Fruit fly (Drosophila melanogaster) whole organism, embryonic: Measurements from ENCODE around the gene Sap30.

Experiments
- Atf6 ChIP-seq: fragments of 200-800 bp; sonication (Bioruptor generic); IDR thresholded peaks from 2 replicates; pipeline ENCODE4 v1.3.6; 2022; ENCODE audit warnings: missing biosample characterization, missing genetic modification characterization
- Blimp-1 ChIP-seq: fragments of 200-800 bp; sonication (Bioruptor generic); optimal IDR thresholded peaks from 3 replicates; lab custom pipeline; 2018; ENCODE audit warnings: missing biosample characterization, missing genetic modification characterization, mild to moderate bottlenecking, moderate library complexity, missing genetic modification reagents
- CG11504 ChIP-seq: fragments of 200-800 bp; sonication (Bioruptor generic); optimal IDR thresholded peaks from 3 replicates; lab custom pipeline; 2019; ENCODE audit warnings: missing biosample characterization, mild to moderate bottlenecking, missing genetic modification characterization, moderate library complexity
- CG12155 ChIP-seq: fragments of 200-800 bp; sonication (Bioruptor generic); optimal IDR thresholded peaks from 3 replicates; lab custom pipeline; 2016; ENCODE audit warnings: missing biosample characterization, missing genetic modification characterization
- CG12391 ChIP-seq: fragments of 200-800 bp; sonication (Bioruptor generic); optimal IDR thresholded peaks from 3 replicates; lab custom pipeline; 2018; ENCODE audit warnings: missing biosample characterization, mild to moderate bottlenecking, missing genetic modification characterization, moderate library complexity
- CG15269 ChIP-seq: fragments of 200-800 bp; sonication (Bioruptor generic); optimal IDR thresholded peaks from 2 replicates; lab custom pipeline; 2018; ENCODE audit warnings: missing biosample characterization, mild to moderate bottlenecking, missing genetic modification characterization, moderate library complexity
- CG15514 ChIP-seq: fragments of 200-800 bp; sonication (Bioruptor generic); optimal IDR thresholded peaks from 3 replicates; lab custom pipeline; 2017; ENCODE audit warnings: missing biosample characterization, missing genetic modification characterization, mild to moderate bottlenecking, moderate library complexity, missing genetic modification reagents
- CG2875 ChIP-seq: fragments of 200-800 bp; sonication (Bioruptor generic); optimal IDR thresholded peaks from 2 replicates; lab custom pipeline; 2017; ENCODE audit warnings: missing biosample characterization, mild to moderate bottlenecking, missing genetic modification characterization, missing genetic modification reagents
- CG2889 ChIP-seq: fragments of 200-800 bp; sonication (Bioruptor generic); IDR thresholded peaks from 3 replicates; pipeline ENCODE4 v1.3.6; 2022; ENCODE audit warnings: missing biosample characterization, missing genetic modification characterization
- CG30403 ChIP-seq: fragments of 200-800 bp; sonication (Bioruptor generic); optimal IDR thresholded peaks from 3 replicates; lab custom pipeline; 2016; ENCODE audit warnings: missing biosample characterization, missing genetic modification characterization
- CG4730 ChIP-seq: fragments of 200-800 bp; sonication (Bioruptor generic); IDR thresholded peaks from 2 replicates; pipeline ENCODE4 v1.3.6; 2022; ENCODE audit warnings: missing biosample characterization, missing genetic modification characterization
- CG6689 ChIP-seq: fragments of 200-800 bp; sonication (Bioruptor generic); IDR thresholded peaks from 2 replicates; pipeline ENCODE4 v1.3.6; 2022; ENCODE audit warnings: missing biosample characterization, missing genetic modification characterization
- CG8359 ChIP-seq: fragments of 200-800 bp; sonication (Bioruptor generic); optimal IDR thresholded peaks from 2 replicates; lab custom pipeline; 2017; ENCODE audit warnings: missing biosample characterization, mild to moderate bottlenecking, missing genetic modification characterization, borderline replicate concordance
- CG9797 ChIP-seq: fragments of 200-800 bp; sonication (Bioruptor generic); optimal IDR thresholded peaks from 3 replicates; lab custom pipeline; 2018; ENCODE audit warnings: missing biosample characterization, mild to moderate bottlenecking, missing genetic modification characterization
- CoRest ChIP-seq: fragments of 200-800 bp; sonication (Bioruptor generic); optimal IDR thresholded peaks from 3 replicates; lab custom pipeline; 2018; ENCODE audit warnings: missing biosample characterization, mild to moderate bottlenecking, missing genetic modification characterization, moderate library complexity
- D19B ChIP-seq: fragments of 200-800 bp; sonication (Bioruptor generic); optimal IDR thresholded peaks from 2 replicates; lab custom pipeline; 2017; ENCODE audit warnings: missing biosample characterization, mild to moderate bottlenecking, missing genetic modification characterization
- Gug ChIP-seq: fragments of 200-800 bp; sonication (Bioruptor generic); IDR thresholded peaks from 4 replicates; pipeline ENCODE4 v1.3.6; 2022; ENCODE audit warnings: missing biosample characterization, missing genetic modification characterization
- HHEX ChIP-seq: fragments of 200-800 bp; sonication (Bioruptor generic); optimal IDR thresholded peaks from 3 replicates; lab custom pipeline; 2017; ENCODE audit warnings: missing biosample characterization, mild to moderate bottlenecking, missing genetic modification characterization, missing genetic modification reagents
- Hey ChIP-seq: fragments of 200-800 bp; sonication (Bioruptor generic); optimal IDR thresholded peaks from 3 replicates; lab custom pipeline; 2018; ENCODE audit warnings: missing biosample characterization, mild to moderate bottlenecking, missing genetic modification characterization
- Hr51 ChIP-seq, 2 experiments: fragments of 200-800 bp; sonication (Bioruptor generic); optimal IDR thresholded peaks; 2 replicates in 1 of 2; 3 replicates in 1 of 2; lab custom pipeline; 2016 to 2018; ENCODE audit warnings: missing biosample characterization in 2 of 2, missing genetic modification characterization in 2 of 2, mild to moderate bottlenecking in 1 of 2, moderate library complexity in 1 of 2
- NC2β ChIP-seq: fragments of 200-800 bp; sonication (Bioruptor generic); optimal IDR thresholded peaks from 2 replicates; lab custom pipeline; 2016; ENCODE audit warnings: missing biosample characterization, missing genetic modification characterization
- NfI ChIP-seq: fragments of 200-800 bp; sonication (Bioruptor generic); optimal IDR thresholded peaks from 3 replicates; lab custom pipeline; 2018; ENCODE audit warnings: missing biosample characterization, mild to moderate bottlenecking, missing genetic modification characterization, moderate library complexity
- Optix ChIP-seq: fragments of 200-800 bp; sonication (Bioruptor generic); IDR thresholded peaks from 3 replicates; pipeline ENCODE4 v1.3.6; 2022; ENCODE audit warnings: missing biosample characterization, missing genetic modification characterization
- Xrp1 ChIP-seq: fragments of 200-800 bp; sonication (Bioruptor generic); IDR thresholded peaks from 2 replicates; pipeline ENCODE4 v1.3.6; 2022; ENCODE audit warnings: missing biosample characterization, missing genetic modification characterization
- YL-1 ChIP-seq: fragments of 200-800 bp; sonication (Bioruptor generic); optimal IDR thresholded peaks from 3 replicates; lab custom pipeline; 2017; ENCODE audit warnings: missing biosample characterization, mild to moderate bottlenecking, missing genetic modification characterization
- al ChIP-seq: fragments of 200-800 bp; sonication (Bioruptor generic); IDR thresholded peaks from 2 replicates; pipeline ENCODE4 v1.3.6; 2022; ENCODE audit warnings: missing biosample characterization, missing genetic modification characterization
- amos ChIP-seq: fragments of 200-800 bp; sonication (Bioruptor generic); IDR thresholded peaks from 2 replicates; pipeline ENCODE4 v1.3.6; 2022; ENCODE audit warnings: missing biosample characterization, missing genetic modification characterization; ENCODE audit not compliant: partially characterized antibody
- crp ChIP-seq, 2 experiments: fragments of 200-800 bp; sonication (Bioruptor generic); optimal IDR thresholded peaks; 2 replicates in 1 of 2; 3 replicates in 1 of 2; lab custom pipeline; 2017; ENCODE audit warnings: missing biosample characterization in 2 of 2, missing genetic modification characterization in 2 of 2, mild to moderate bottlenecking in 1 of 2, moderate library complexity in 1 of 2
- cwo ChIP-seq: fragments of 200-800 bp; sonication (Bioruptor generic); optimal IDR thresholded peaks from 3 replicates; lab custom pipeline; 2017; ENCODE audit warnings: missing biosample characterization, missing genetic modification characterization, mild to moderate bottlenecking, moderate library complexity, missing genetic modification reagents
- dpn ChIP-seq, 2 experiments: fragments of 200-800 bp; sonication (Bioruptor generic); optimal IDR thresholded peaks; 3 replicates each; lab custom pipeline; 2016; ENCODE audit warnings: missing biosample characterization in 2 of 2, missing genetic modification characterization in 2 of 2
- gem ChIP-seq: fragments of 200-800 bp; sonication (Bioruptor generic); optimal IDR thresholded peaks from 2 replicates; lab custom pipeline; 2019; ENCODE audit warnings: missing biosample characterization, mild to moderate bottlenecking, missing genetic modification characterization, moderate library complexity
- grau ChIP-seq: fragments of 200-800 bp; optimal IDR thresholded peaks from 3 replicates; lab custom pipeline; 2019; ENCODE audit warnings: missing biosample characterization, mild to moderate bottlenecking, missing genetic modification characterization, moderate library complexity
- gt ChIP-seq: fragments of 200-800 bp; sonication (Bioruptor generic); IDR thresholded peaks from 2 replicates; pipeline ENCODE4 v1.3.6; 2022; ENCODE audit warnings: missing biosample characterization, missing genetic modification characterization
- hbn ChIP-seq: fragments of 200-800 bp; sonication (Bioruptor generic); IDR thresholded peaks from 2 replicates; pipeline ENCODE4 v1.3.6; 2022; ENCODE audit warnings: missing biosample characterization, missing genetic modification characterization; ENCODE audit not compliant: partially characterized antibody
- klu ChIP-seq: fragments of 200-800 bp; sonication (Bioruptor generic); IDR thresholded peaks from 2 replicates; pipeline ENCODE4 v1.3.6; 2022; ENCODE audit warnings: missing biosample characterization, missing genetic modification characterization
- lab ChIP-seq: fragments of 200-800 bp; sonication (Bioruptor generic); optimal IDR thresholded peaks from 3 replicates; lab custom pipeline; 2017; ENCODE audit warnings: missing biosample characterization, missing genetic modification characterization, mild to moderate bottlenecking, moderate library complexity, missing genetic modification reagents
- nom ChIP-seq: fragments of 200-800 bp; sonication (Bioruptor generic); optimal IDR thresholded peaks from 2 replicates; lab custom pipeline; 2017; ENCODE audit warnings: missing biosample characterization, missing genetic modification characterization, mild to moderate bottlenecking, moderate library complexity, missing genetic modification reagents
- onecut ChIP-seq: fragments of 200-800 bp; sonication (Bioruptor generic); IDR thresholded peaks from 2 replicates; pipeline ENCODE4 v1.3.6; 2022; ENCODE audit warnings: missing biosample characterization, missing genetic modification characterization
- rib ChIP-seq: fragments of 200-800 bp; sonication (Bioruptor generic); IDR thresholded peaks from 2 replicates; pipeline ENCODE4 v1.3.6; 2022; ENCODE audit warnings: missing biosample characterization, missing genetic modification characterization
- sens ChIP-seq: fragments of 200-800 bp; sonication (Bioruptor generic); peaks from one replicate; lab custom pipeline; 2016; ENCODE audit warnings: missing biosample characterization, missing genetic modification characterization
- so ChIP-seq: fragments of 200-800 bp; sonication (Bioruptor generic); IDR thresholded peaks from 3 replicates; pipeline ENCODE4 v1.3.6; 2022; ENCODE audit warnings: missing biosample characterization, missing genetic modification characterization
- sqz ChIP-seq: fragments of 200-800 bp; sonication (Bioruptor generic); optimal IDR thresholded peaks from 3 replicates; lab custom pipeline; 2018; ENCODE audit warnings: missing biosample characterization, mild to moderate bottlenecking, missing genetic modification characterization
- twi ChIP-seq: fragments of 200-800 bp; optimal IDR thresholded peaks from 2 replicates; lab custom pipeline; 2019; ENCODE audit warnings: missing biosample characterization, mild to moderate bottlenecking, missing genetic modification characterization, moderate library complexity
- unpg ChIP-seq: fragments of 200-800 bp; sonication (Bioruptor generic); optimal IDR thresholded peaks from 3 replicates; lab custom pipeline; 2018; ENCODE audit warnings: missing biosample characterization, mild to moderate bottlenecking, missing genetic modification characterization, moderate library complexity
- wor ChIP-seq: fragments of 200-800 bp; sonication (Bioruptor generic); IDR thresholded peaks from 2 replicates; pipeline ENCODE4 v1.3.6; 2022; ENCODE audit warnings: missing biosample characterization, missing genetic modification characterization
- z ChIP-seq: fragments of 200-800 bp; sonication (Bioruptor generic); IDR thresholded peaks from 3 replicates; pipeline ENCODE4 v1.3.6; 2022; ENCODE audit warnings: missing biosample characterization, missing genetic modification characterization

Gene Sap30

DNA sequence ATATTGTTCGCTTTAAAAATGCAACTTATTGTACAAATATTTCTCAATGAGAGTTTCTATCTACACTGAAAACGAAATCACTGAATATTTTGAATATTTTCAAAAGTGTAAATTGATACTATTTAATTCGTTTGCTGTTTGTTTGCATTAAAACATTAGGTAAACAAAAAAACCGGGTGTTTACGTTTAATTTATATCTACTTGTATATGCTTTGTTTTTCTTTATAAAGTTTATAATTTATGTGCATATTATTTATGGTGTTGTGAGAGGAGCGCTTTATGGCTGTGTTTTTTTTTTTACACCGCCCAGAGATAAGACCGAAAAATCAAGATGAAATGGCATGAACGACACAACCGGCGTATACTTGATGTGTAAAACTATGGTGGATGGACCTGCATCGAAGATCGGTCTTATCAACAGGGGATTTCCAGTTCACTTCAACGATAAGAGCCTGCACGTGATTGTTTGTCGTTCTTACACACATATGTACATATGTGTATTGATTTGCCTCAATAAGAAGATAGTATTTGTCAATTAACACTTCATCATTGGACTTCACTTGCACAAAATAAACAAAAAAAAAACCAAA lies 42.5 kb downstream of the Sap30 start (continued):
- peak; percentile 35 for TF ChIP-seq CG11504 (tag; lab: Kevin White, UChicago)
- 0 out of 2 replicates have a peak, but pooled peaks have one; percentile 13 for TF ChIP-seq CG4730
- TF ChIP-seq onecut (GFP tag; lab: Robert Waterston, UW): no peak
- no peak for TF ChIP-seq Gug
- TF ChIP-seq Hr51 (GFP tag; optimal IDR thresholded peaks at IDR 0.05; lab: Kevin White, UChicago): peak in 1 of 2 experiments; percentile 46
- no peak for TF ChIP-seq dpn (GFP tag; optimal IDR thresholded peaks at IDR 0.05; lab: Kevin White, UChicago)
- no peak for TF ChIP-seq amos (GFP tag; lab: Robert Waterston, UW)
- peak; percentile 13 for TF ChIP-seq grau (tag; lab: Kevin White, UChicago)
- TF ChIP-seq CG15514: peak; percentile 4
- no peak for TF ChIP-seq D19B (GFP tag; lab: Kevin White, UChicago)
- peak; percentile 6 for TF ChIP-seq Blimp-1 (GFP tag; lab: Kevin White, UChicago)
- TF ChIP-seq Hey: no peak
- TF ChIP-seq CG6689 (GFP tag; lab: Robert Waterston, UW): 0 out of 2 replicates have a peak, but pooled peaks have one; percentile 29
- peak; percentile 4 for TF ChIP-seq CG12391 (tag; lab: Kevin White, UChicago)
- TF ChIP-seq twi (tag; lab: Kevin White, UChicago): no peak
- TF ChIP-seq gem (tag; lab: Kevin White, UChicago): peak; percentile 39
- TF ChIP-seq Atf6: peak; percentile 25; the same call in 1 of the 2 replicates
- TF ChIP-seq CG12155: no peak
- TF ChIP-seq CoRest (tag; lab: Kevin White, UChicago): peak; percentile 2
- TF ChIP-seq sqz: no peak
- TF ChIP-seq z: no peak
- TF ChIP-seq CG15269 (tag; lab: Kevin White, UChicago): peak; percentile 41
- TF ChIP-seq wor: no peak
- TF ChIP-seq klu (GFP tag; lab: Robert Waterston, UW): no peak
- TF ChIP-seq cwo: peak; percentile 59
- no peak for TF ChIP-seq CG8359 (GFP tag; lab: Kevin White, UChicago)
- TF ChIP-seq hbn (GFP tag; lab: Robert Waterston, UW): no peak
- peak; percentile 34 for TF ChIP-seq unpg (GFP tag; lab: Kevin White, UChicago)
- no peak for TF ChIP-seq YL-1 (GFP tag; lab: Kevin White, UChicago)
- peak; percentile 17; the same call in 1 of the 2 replicates for TF ChIP-seq Xrp1 (GFP tag; lab: Robert Waterston, UW)

DNA sequence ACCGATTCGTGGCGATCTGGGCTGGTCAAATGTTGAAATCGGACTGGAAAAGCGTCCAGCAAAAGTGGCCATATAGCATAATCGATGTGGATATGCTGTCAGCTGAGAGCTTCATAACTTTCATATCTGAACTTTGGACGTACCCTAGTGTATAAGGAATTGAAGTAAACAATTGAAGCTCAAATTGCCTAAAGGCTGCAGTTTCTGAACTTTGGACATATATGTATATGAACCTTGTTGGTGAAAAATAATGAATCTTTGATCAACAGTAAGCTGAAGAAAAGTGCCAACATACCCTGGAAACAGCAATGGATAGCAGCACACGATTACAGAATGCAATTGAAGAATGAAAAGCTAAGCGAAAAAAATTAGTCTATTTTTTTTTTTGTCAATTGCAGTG lies 43.0 kb downstream of the Sap30 start:
- TF ChIP-seq sens (peak; percentile 74), NfI (no peak), Optix (GFP tag; lab: Robert Waterston, UW) (no peak)

DNA sequence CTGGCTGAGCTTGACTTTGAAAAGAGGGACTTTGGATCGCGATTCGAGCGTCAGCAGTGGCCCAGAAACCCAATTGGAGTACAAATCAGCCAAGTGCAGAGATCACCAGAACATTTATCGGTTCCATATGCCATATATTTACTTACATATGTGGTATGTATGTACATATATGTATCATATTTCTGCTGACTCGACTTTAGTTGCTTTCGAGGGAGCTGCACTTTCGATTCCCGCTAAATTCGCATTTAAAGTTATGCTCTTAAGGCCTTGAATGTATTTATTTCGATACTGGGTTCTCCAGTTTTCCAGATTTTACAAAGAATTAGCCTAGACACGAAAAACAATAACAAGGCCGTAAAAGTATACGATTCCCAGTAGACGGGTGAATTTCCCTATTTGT lies 44.8 kb downstream of the Sap30 start:
- TF ChIP-seq CG9797 (GFP tag; lab: Kevin White, UChicago) (no peak), al (GFP tag; lab: Robert Waterston, UW) (no peak), lab (GFP tag; lab: Kevin White, UChicago) (no peak), CG2875 (GFP tag; lab: Kevin White, UChicago) (no peak), CG30403 (GFP tag; lab: Kevin White, UChicago) (no peak), rib (GFP tag; lab: Robert Waterston, UW) (no peak), nom (GFP tag; lab: Kevin White, UChicago) (no peak), so (GFP tag; lab: Robert Waterston, UW) (no peak), crp (GFP tag; optimal IDR thresholded peaks at IDR 0.05; lab: Kevin White, UChicago) (no peak), HHEX (GFP tag; lab: Kevin White, UChicago) (no peak), CG2889 (GFP tag; lab: Robert Waterston, UW) (no peak), NC2β (GFP tag; lab: Kevin White, UChicago) (no peak), CG15269 (tag; lab: Kevin White, UChicago) (no peak), gt (GFP tag; lab: Robert Waterston, UW) (no peak)
